Worm (Caenorhabditis elegans) whole organism, L1 larva: ENCODE measurements around the gene C30A5.16.

Experiments used
- aly-2 ChIP-seq: fragments of 150-350 bp; optimal IDR thresholded peaks from 2 replicates; lab custom pipeline; 2014; ENCODE audit warnings: missing biosample characterization, missing genetic modification characterization
- blmp-1 ChIP-seq: fragments of 150-350 bp; optimal IDR thresholded peaks from 2 replicates; lab custom pipeline; 2014; ENCODE audit warnings: missing biosample characterization, missing genetic modification characterization
- ceh-8 ChIP-seq: fragments of 200-800 bp; sonication (Bioruptor generic); optimal IDR thresholded peaks from 2 replicates; lab custom pipeline; 2018; ENCODE audit warnings: mild to moderate bottlenecking, missing genetic modification characterization, moderate library complexity, missing compliant biosample characterization
- dsc-1 ChIP-seq: sonication (generic microtip); optimal IDR thresholded peaks from 2 replicates; lab custom pipeline; 2016; ENCODE audit warnings: mild to moderate bottlenecking, missing genetic modification characterization, missing compliant biosample characterization
- efl-1 ChIP-seq, 4 experiments: fragments of 150-350 bp; optimal IDR thresholded peaks in 3 of 4; peaks in 1 of 4; 1 replicate in 1 of 4; 2 replicates in 3 of 4; lab custom pipeline; 2014; ENCODE audit warnings: missing biosample characterization in 2 of 4, missing genetic modification characterization in 2 of 4, missing genetic modification reagents in 2 of 4
- efl-3 ChIP-seq: fragments of 200-800 bp; sonication (Bioruptor generic); optimal IDR thresholded peaks from 2 replicates; lab custom pipeline; 2018; ENCODE audit warnings: mild to moderate bottlenecking, missing genetic modification characterization, missing compliant biosample characterization
- elt-2 ChIP-seq: sonication (generic microtip); optimal IDR thresholded peaks from 2 replicates; lab custom pipeline; 2016; ENCODE audit warnings: missing genetic modification characterization, mild to moderate bottlenecking, inconsistent platforms, missing compliant biosample characterization, missing genetic modification reagents
- fkh-10 ChIP-seq: sonication (generic microtip); optimal IDR thresholded peaks from 2 replicates; lab custom pipeline; 2017; ENCODE audit warnings: missing biosample characterization, missing genetic modification reagents, missing genetic modification characterization
- fkh-4 ChIP-seq: sonication (generic microtip); optimal IDR thresholded peaks from 2 replicates; lab custom pipeline; 2016; ENCODE audit warnings: missing compliant biosample characterization, missing genetic modification characterization, borderline replicate concordance
- hlh-17 ChIP-seq: fragments of 200-800 bp; sonication (Bioruptor generic); optimal IDR thresholded peaks from 2 replicates; lab custom pipeline; 2018; ENCODE audit warnings: missing genetic modification characterization, mild to moderate bottlenecking, missing compliant biosample characterization, moderate library complexity, borderline replicate concordance
- hlh-4 ChIP-seq: sonication (generic microtip); optimal IDR thresholded peaks from 2 replicates; lab custom pipeline; 2016; ENCODE audit warnings: mild to moderate bottlenecking, missing genetic modification characterization, missing compliant biosample characterization
- hpl-2 ChIP-seq: fragments of 150-350 bp; optimal IDR thresholded peaks from 2 replicates; lab custom pipeline; 2014; ENCODE audit warnings: missing biosample characterization, missing genetic modification reagents, missing genetic modification characterization
- jun-1 ChIP-seq: fragments of 150-350 bp; optimal IDR thresholded peaks from 2 replicates; lab custom pipeline; 2014; ENCODE audit warnings: missing biosample characterization, missing genetic modification reagents, missing genetic modification characterization
- lin-14 ChIP-seq: fragments of 200-800 bp; sonication (Bioruptor generic); optimal IDR thresholded peaks from 2 replicates; lab custom pipeline; 2018; ENCODE audit warnings: mild to moderate bottlenecking, missing genetic modification characterization, moderate library complexity, missing compliant biosample characterization
- lin-35 ChIP-seq, 2 experiments: fragments of 150-350 bp; optimal IDR thresholded peaks; 2 replicates each; lab custom pipeline; 2014; ENCODE audit warnings: missing biosample characterization in 2 of 2, missing genetic modification characterization in 2 of 2, missing genetic modification reagents in 2 of 2
- lsy-2 ChIP-seq, 2 experiments: fragments of 150-350 bp; optimal IDR thresholded peaks; 2 replicates each; lab custom pipeline; 2014; ENCODE audit warnings: missing biosample characterization in 2 of 2, missing genetic modification characterization in 2 of 2
- mdl-1 ChIP-seq, 2 experiments: fragments of 150-350 bp; optimal IDR thresholded peaks; 2 replicates each; lab custom pipeline; 2014 to 2017; ENCODE audit warnings: missing biosample characterization in 2 of 2, missing genetic modification characterization in 2 of 2, inconsistent platforms in 1 of 2
- nhr-12 ChIP-seq: sonication (generic microtip); optimal IDR thresholded peaks from 2 replicates; lab custom pipeline; 2017; ENCODE audit warnings: missing biosample characterization, missing genetic modification characterization
- nhr-19 ChIP-seq: fragments of 200-800 bp; sonication (Bioruptor generic); conservative IDR thresholded peaks from 2 replicates; pipeline ENCODE4 v1.3.6; 2022; ENCODE audit warnings: missing genetic modification characterization, missing compliant biosample characterization
- nhr-20 ChIP-seq: sonication (generic microtip); optimal IDR thresholded peaks from 2 replicates; lab custom pipeline; 2016; ENCODE audit warnings: mild to moderate bottlenecking, missing genetic modification characterization, missing compliant biosample characterization
- nhr-237 ChIP-seq: fragments of 150-350 bp; optimal IDR thresholded peaks from 2 replicates; lab custom pipeline; 2014; ENCODE audit warnings: missing biosample characterization, missing genetic modification characterization
- nhr-71 ChIP-seq: sonication (generic microtip); optimal IDR thresholded peaks from 2 replicates; lab custom pipeline; 2016; ENCODE audit warnings: mild to moderate bottlenecking, missing genetic modification characterization, moderate library complexity, missing compliant biosample characterization
- nhr-84 ChIP-seq: sonication (generic microtip); optimal IDR thresholded peaks from 2 replicates; lab custom pipeline; 2017; ENCODE audit warnings: missing biosample characterization, missing genetic modification characterization
- pag-3 ChIP-seq: sonication (generic microtip); optimal IDR thresholded peaks from 2 replicates; lab custom pipeline; 2017; ENCODE audit warnings: missing genetic modification characterization, mild to moderate bottlenecking, missing compliant biosample characterization, antibody characterized with exemption, borderline replicate concordance; ENCODE audit not compliant: insufficient read depth
- pax-3 ChIP-seq: fragments of 200-800 bp; sonication (Bioruptor generic); optimal IDR thresholded peaks from 2 replicates; lab custom pipeline; 2018; ENCODE audit warnings: mild to moderate bottlenecking, missing genetic modification characterization, moderate library complexity, missing compliant biosample characterization
- rnt-1 ChIP-seq: sonication (generic microtip); optimal IDR thresholded peaks from 2 replicates; lab custom pipeline; 2016; ENCODE audit warnings: mild to moderate bottlenecking, missing genetic modification characterization, moderate library complexity, missing compliant biosample characterization
- sox-4 ChIP-seq: sonication (generic microtip); optimal IDR thresholded peaks from 2 replicates; lab custom pipeline; 2016; ENCODE audit warnings: missing genetic modification characterization, missing compliant biosample characterization
- sup-37 ChIP-seq: fragments of 200-800 bp; sonication (Bioruptor generic); optimal IDR thresholded peaks from 2 replicates; lab custom pipeline; 2018; ENCODE audit warnings: mild to moderate bottlenecking, missing genetic modification characterization, missing compliant biosample characterization
- tlp-1 ChIP-seq: fragments of 150-350 bp; optimal IDR thresholded peaks from 2 replicates; lab custom pipeline; 2014; ENCODE audit warnings: missing biosample characterization, missing genetic modification characterization
- unc-86 ChIP-seq: sonication (generic microtip); optimal IDR thresholded peaks from 2 replicates; lab custom pipeline; 2016; ENCODE audit warnings: missing genetic modification characterization, missing compliant biosample characterization
- vab-15 ChIP-seq: sonication (generic microtip); optimal IDR thresholded peaks from 2 replicates; lab custom pipeline; 2017; ENCODE audit warnings: missing genotype, mild to moderate bottlenecking, missing genetic modification characterization, missing compliant biosample characterization
- xbp-1 ChIP-seq: sonication (generic microtip); optimal IDR thresholded peaks from 2 replicates; lab custom pipeline; 2016; ENCODE audit warnings: missing genetic modification characterization, missing compliant biosample characterization
- ztf-4 ChIP-seq: fragments of 150-350 bp; optimal IDR thresholded peaks from 2 replicates; lab custom pipeline; 2014; ENCODE audit warnings: missing biosample characterization, missing genetic modification characterization

C30A5.16 gene

ce11 chrIII:8217919-8218318, at the start of gene C30A5.16:
Gene C30A5.16 (plus strand): TSS chrIII:8218219.
- no peak for TF ChIP-seq ztf-4 (tag; lab: Kevin White, UChicago)
- peak; percentile 11 for TF ChIP-seq dsc-1 (tag; lab: Kevin White, UChicago)
- TF ChIP-seq fkh-10 = no peak
- TF ChIP-seq hlh-4 = no peak
- TF ChIP-seq nhr-12 (tag; lab: Kevin White, UChicago) = no peak
- TF ChIP-seq efl-1 (optimal IDR thresholded peaks at IDR 0.05; lab: Kevin White, UChicago) = no peak
- TF ChIP-seq efl-1 (GFP tag; optimal IDR thresholded peaks at IDR 0.05 in 1 of 2; lab: Kevin White, UChicago) = peak in 1 of 2 experiments; percentile 34

ce11 chrIII:8172609-8173133, 45.3 kb upstream of the C30A5.16 start:
- TF ChIP-seq nhr-19 (GFP tag; lab: Robert Waterston, UW) = peak; percentile 18
- no peak for TF ChIP-seq sox-4 (tag; lab: Kevin White, UChicago)
- TF ChIP-seq lsy-2 (tag; optimal IDR thresholded peaks at IDR 0.05; lab: Kevin White, UChicago) = peak in 1 of 2 experiments; percentile 12
- no peak for TF ChIP-seq sup-37 (GFP tag; lab: Kevin White, UChicago)
- peak; percentile 80 for TF ChIP-seq aly-2
- TF ChIP-seq nhr-71 (tag; lab: Kevin White, UChicago) = peak; percentile 16
- no peak for TF ChIP-seq ceh-8 (GFP tag; lab: Kevin White, UChicago)
- peak; percentile 28 for TF ChIP-seq rnt-1 (tag; lab: Kevin White, UChicago)
- no peak for TF ChIP-seq hpl-2 (GFP tag; lab: Kevin White, UChicago)
- no peak for TF ChIP-seq blmp-1 (tag; lab: Kevin White, UChicago)
- no peak for TF ChIP-seq nhr-84 (tag; lab: Kevin White, UChicago)

ce11 chrIII:8175263-8175662, 42.8 kb upstream of the C30A5.16 start:
- TF ChIP-seq pag-3 (tag; lab: Kevin White, UChicago) (no peak), fkh-10 (no peak)

- TF ChIP-seq lin-14 (GFP tag; lab: Kevin White, UChicago) (peak; percentile 3), jun-1 (no peak)
Observed at ce11 chrIII:8176265-8176664, 41.8 kb upstream of the C30A5.16 start, which contains the start of gene C50C3.12. Gene C50C3.12 (plus strand): TSS chrIII:8176565.

- TF ChIP-seq mdl-1 (tag; optimal IDR thresholded peaks at IDR 0.05; lab: Kevin White, UChicago) (no peak), nhr-237 (tag; lab: Kevin White, UChicago) (no peak), lin-14 (GFP tag; lab: Kevin White, UChicago) (peak; percentile 37), fkh-10 (peak; percentile 52)
Observed at ce11 chrIII:8178924-8179323, 39.1 kb upstream of the C30A5.16 start, which contains the start of gene C50C3.5. Gene C50C3.5 (plus strand): TSS chrIII:8179224.

ce11 chrIII:8181581-8181980, 36.4 kb upstream of the C30A5.16 start, which contains the start of gene spc-2:
Gene spc-2 (plus strand): TSS chrIII:8181881.
- no peak for TF ChIP-seq nhr-19 (GFP tag; lab: Robert Waterston, UW)
- TF ChIP-seq unc-86 (tag; lab: Kevin White, UChicago) = no peak
- no peak for TF ChIP-seq lin-14 (GFP tag; lab: Kevin White, UChicago)
- TF ChIP-seq efl-3 (GFP tag; lab: Kevin White, UChicago) = no peak
- no peak for TF ChIP-seq jun-1
- TF ChIP-seq ceh-8 (GFP tag; lab: Kevin White, UChicago) = no peak
- TF ChIP-seq xbp-1 = no peak
- TF ChIP-seq lin-35 (GFP tag; optimal IDR thresholded peaks at IDR 0.05; lab: Kevin White, UChicago) = no peak
- no peak for TF ChIP-seq fkh-10
- no peak for TF ChIP-seq hlh-17
- no peak for TF ChIP-seq nhr-84 (tag; lab: Kevin White, UChicago)
- no peak for TF ChIP-seq fkh-4 (tag; lab: Kevin White, UChicago)
- no peak for TF ChIP-seq nhr-20 (tag; lab: Kevin White, UChicago)
- TF ChIP-seq pag-3 (tag; lab: Kevin White, UChicago) = no peak
- TF ChIP-seq vab-15 (tag; lab: Kevin White, UChicago) = no peak
- TF ChIP-seq pax-3 (tag; lab: Kevin White, UChicago) = no peak
- no peak for TF ChIP-seq tlp-1
- no peak for TF ChIP-seq elt-2 (tag; lab: Kevin White, UChicago)
